Worm (Caenorhabditis elegans): Measurements from ENCODE around the gene C16A3.5.

DNA sequence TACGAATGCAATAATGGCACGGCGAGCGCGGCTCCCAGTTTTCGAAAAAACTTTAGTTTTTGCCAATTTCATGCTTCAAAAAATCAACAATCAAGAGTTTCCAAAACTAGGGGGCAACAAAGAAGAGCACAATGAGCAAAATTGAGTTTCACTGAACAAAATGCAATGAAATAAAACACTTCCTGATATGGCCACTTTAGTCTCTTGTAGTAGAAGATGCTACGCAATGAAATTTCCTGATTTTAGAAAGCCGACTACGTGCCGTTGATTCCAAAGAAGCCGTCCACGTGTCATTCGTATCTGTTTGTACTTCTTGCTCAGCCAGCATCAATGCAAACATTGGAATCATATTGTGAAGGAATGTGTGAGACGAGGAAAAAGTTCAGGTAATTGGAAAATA lies 46.2 kb upstream of the C16A3.5 start:
- no peak for TF ChIP-seq pha-2 (tag; optimal IDR thresholded peaks at IDR 0.05)
- no peak for TF ChIP-seq nhr-11 (tag; optimal IDR thresholded peaks at IDR 0.05)
- no peak for TF ChIP-seq unc-86 (tag; optimal IDR thresholded peaks at IDR 0.05)
- TF ChIP-seq tbx-7 (tag; optimal IDR thresholded peaks at IDR 0.05), result no peak
- TF ChIP-seq eyg-1 (tag; optimal IDR thresholded peaks at IDR 0.05), result no peak
- no peak for TF ChIP-seq ceh-19 (GFP tag; optimal IDR thresholded peaks at IDR 0.05)
- TF ChIP-seq rnt-1 (tag; optimal IDR thresholded peaks at IDR 0.05), result no peak
- no peak for TF ChIP-seq C08G9.2 (tag; optimal IDR thresholded peaks at IDR 0.05)
- TF ChIP-seq lin-11 (tag; optimal IDR thresholded peaks at IDR 0.05), result no peak

All from whole organism, late embryonic.